Fruit fly (Drosophila melanogaster) whole organism, prepupa: ENCODE measurements around the gene Golgin104.

Experiments used
- Blimp-1 ChIP-seq: fragments of 200-800 bp; sonication (Bioruptor generic); optimal IDR thresholded peaks from 3 replicates; lab custom pipeline; 2017; ENCODE audit warnings: missing biosample characterization, missing genetic modification characterization, mild to moderate bottlenecking, moderate library complexity, missing genetic modification reagents
- CG10631 ChIP-seq: fragments of 200-800 bp; sonication (Bioruptor generic); optimal IDR thresholded peaks from 2 replicates; lab custom pipeline; 2016; ENCODE audit warnings: missing biosample characterization, missing genetic modification characterization
- CG10669 ChIP-seq: fragments of 200-800 bp; sonication (Bioruptor generic); optimal IDR thresholded peaks from 3 replicates; lab custom pipeline; 2018; ENCODE audit warnings: missing biosample characterization, mild to moderate bottlenecking, missing genetic modification characterization, moderate library complexity
- CG11294 ChIP-seq: fragments of 200-800 bp; sonication (Bioruptor generic); IDR thresholded peaks from 2 replicates; pipeline ENCODE4 v1.3.6; 2022; ENCODE audit warnings: missing biosample characterization, missing genetic modification characterization
- CG11762 ChIP-seq: fragments of 200-800 bp; sonication (Bioruptor generic); optimal IDR thresholded peaks from 3 replicates; lab custom pipeline; 2016; ENCODE audit warnings: missing biosample characterization, missing genetic modification characterization; ENCODE audit not compliant: insufficient read depth
- CG1621 ChIP-seq: fragments of 200-800 bp; sonication (Bioruptor generic); optimal IDR thresholded peaks from 3 replicates; lab custom pipeline; 2018; ENCODE audit warnings: missing biosample characterization, mild to moderate bottlenecking, missing genetic modification characterization
- CG16779 ChIP-seq: fragments of 200-800 bp; sonication (Bioruptor generic); optimal IDR thresholded peaks from 3 replicates; lab custom pipeline; 2017; ENCODE audit warnings: missing biosample characterization, mild to moderate bottlenecking, missing genetic modification characterization
- CG3032 ChIP-seq: fragments of 200-800 bp; optimal IDR thresholded peaks from 2 replicates; lab custom pipeline; 2019; ENCODE audit warnings: missing biosample characterization, mild to moderate bottlenecking, missing genetic modification characterization, moderate library complexity
- CG31627 ChIP-seq: fragments of 200-800 bp; sonication (Bioruptor generic); optimal IDR thresholded peaks from 3 replicates; lab custom pipeline; 2016; ENCODE audit warnings: missing biosample characterization, missing genetic modification characterization
- CG32006 ChIP-seq: fragments of 200-800 bp; sonication (Bioruptor generic); optimal IDR thresholded peaks from 3 replicates; lab custom pipeline; 2017; ENCODE audit warnings: missing biosample characterization, mild to moderate bottlenecking, missing genetic modification characterization
- CG34406 ChIP-seq: fragments of 200-800 bp; sonication (Bioruptor generic); optimal IDR thresholded peaks from 3 replicates; lab custom pipeline; 2016; ENCODE audit warnings: missing biosample characterization, missing genetic modification characterization
- CG6163 ChIP-seq: fragments of 200-800 bp; sonication (Bioruptor generic); IDR thresholded peaks from 3 replicates; pipeline ENCODE4 v1.3.6; 2022; ENCODE audit warnings: missing biosample characterization, missing genetic modification characterization
- CG6276 ChIP-seq: fragments of 200-800 bp; sonication (Bioruptor generic); optimal IDR thresholded peaks from 2 replicates; lab custom pipeline; 2017; ENCODE audit warnings: missing biosample characterization, mild to moderate bottlenecking, missing genetic modification characterization
- CG6808 ChIP-seq: fragments of 200-800 bp; sonication (Bioruptor generic); optimal IDR thresholded peaks from 3 replicates; lab custom pipeline; 2017; ENCODE audit warnings: missing biosample characterization, missing genetic modification characterization, mild to moderate bottlenecking, moderate library complexity, missing genetic modification reagents
- CG6854 ChIP-seq: fragments of 200-800 bp; sonication (Bioruptor generic); optimal IDR thresholded peaks from 2 replicates; lab custom pipeline; 2017; ENCODE audit warnings: missing biosample characterization, mild to moderate bottlenecking, missing genetic modification characterization
- CG7368 ChIP-seq: fragments of 200-800 bp; sonication (Bioruptor generic); optimal IDR thresholded peaks from 3 replicates; lab custom pipeline; 2016; ENCODE audit warnings: missing biosample characterization, missing genetic modification characterization
- CG8119 ChIP-seq: fragments of 200-800 bp; sonication (Bioruptor generic); IDR thresholded peaks from 3 replicates; pipeline ENCODE4 v1.3.6; 2022; ENCODE audit warnings: missing biosample characterization, missing genetic modification characterization
- CG8632 ChIP-seq: fragments of 200-800 bp; sonication (Bioruptor generic); optimal IDR thresholded peaks from 3 replicates; lab custom pipeline; 2016; ENCODE audit warnings: missing biosample characterization, missing genetic modification characterization
- CG9139 ChIP-seq: fragments of 200-800 bp; sonication (Bioruptor generic); optimal IDR thresholded peaks from 3 replicates; lab custom pipeline; 2017; ENCODE audit warnings: missing biosample characterization, mild to moderate bottlenecking, missing genetic modification characterization
- Eip78C ChIP-seq: fragments of 200-800 bp; sonication (Bioruptor generic); peaks from one replicate; lab custom pipeline; 2016; ENCODE audit warnings: missing biosample characterization, missing genetic modification characterization
- Eip93F ChIP-seq: fragments of 200-800 bp; sonication (Bioruptor generic); optimal IDR thresholded peaks from 2 replicates; lab custom pipeline; 2016; ENCODE audit warnings: missing biosample characterization, mild to moderate bottlenecking, missing genetic modification characterization
- Gug ChIP-seq: fragments of 200-800 bp; sonication (Bioruptor generic); IDR thresholded peaks from 2 replicates; pipeline ENCODE4 v1.3.6; 2022; ENCODE audit warnings: missing biosample characterization, missing genetic modification characterization
- Hr38 ChIP-seq: sonication (Bioruptor generic); optimal IDR thresholded peaks from 2 replicates; lab custom pipeline; 2016; ENCODE audit warnings: missing biosample characterization, missing genetic modification characterization
- Hr4 ChIP-seq: fragments of 200-800 bp; sonication (Bioruptor generic); optimal IDR thresholded peaks from 3 replicates; lab custom pipeline; 2016; ENCODE audit warnings: missing biosample characterization, missing genetic modification characterization
- Lpt ChIP-seq: fragments of 200-800 bp; sonication (Bioruptor generic); optimal IDR thresholded peaks from 3 replicates; lab custom pipeline; 2016; ENCODE audit warnings: missing biosample characterization, missing genetic modification characterization
- Met ChIP-seq: fragments of 200-800 bp; sonication (Bioruptor generic); optimal IDR thresholded peaks from 3 replicates; lab custom pipeline; 2016; ENCODE audit warnings: missing biosample characterization, missing genetic modification characterization
- OdsH ChIP-seq: fragments of 200-800 bp; sonication (Bioruptor generic); optimal IDR thresholded peaks from 3 replicates; lab custom pipeline; 2016; ENCODE audit warnings: missing biosample characterization, missing genetic modification characterization
- Smox ChIP-seq: fragments of 200-800 bp; sonication (Bioruptor generic); optimal IDR thresholded peaks from 3 replicates; lab custom pipeline; 2016; ENCODE audit warnings: missing biosample characterization, missing genetic modification characterization
- Sox14 ChIP-seq: fragments of 200-800 bp; sonication (Bioruptor generic); optimal IDR thresholded peaks from 3 replicates; lab custom pipeline; 2016; ENCODE audit warnings: missing biosample characterization, missing genetic modification characterization
- Sox15 ChIP-seq: fragments of 200-800 bp; sonication (Bioruptor generic); optimal IDR thresholded peaks from 3 replicates; lab custom pipeline; 2016; ENCODE audit warnings: missing biosample characterization, missing genetic modification characterization
- acj6 ChIP-seq: fragments of 200-800 bp; sonication (Bioruptor generic); optimal IDR thresholded peaks from 3 replicates; lab custom pipeline; 2016; ENCODE audit warnings: missing biosample characterization, missing genetic modification characterization
- cyc ChIP-seq: fragments of 200-800 bp; sonication (Bioruptor generic); optimal IDR thresholded peaks from 3 replicates; lab custom pipeline; 2016; ENCODE audit warnings: missing biosample characterization, missing genetic modification characterization
- dac ChIP-seq: fragments of 200-800 bp; sonication (Bioruptor generic); optimal IDR thresholded peaks from 2 replicates; lab custom pipeline; 2017; ENCODE audit warnings: missing biosample characterization, mild to moderate bottlenecking, missing genetic modification characterization
- dsx ChIP-seq: fragments of 200-800 bp; optimal IDR thresholded peaks from 3 replicates; lab custom pipeline; 2019; ENCODE audit warnings: missing biosample characterization, mild to moderate bottlenecking, missing genetic modification characterization, moderate library complexity; ENCODE audit not compliant: poor library complexity, severe bottlenecking
- eg ChIP-seq: fragments of 200-800 bp; sonication (Bioruptor generic); IDR thresholded peaks from 3 replicates; pipeline ENCODE4 v1.3.6; 2022; ENCODE audit warnings: missing biosample characterization, missing genetic modification characterization
- fd59A ChIP-seq: fragments of 200-800 bp; sonication (Bioruptor generic); optimal IDR thresholded peaks from 2 replicates; lab custom pipeline; 2017; ENCODE audit warnings: missing biosample characterization, mild to moderate bottlenecking, missing genetic modification characterization, missing genetic modification reagents
- fkh ChIP-seq: fragments of 200-800 bp; sonication (Bioruptor generic); optimal IDR thresholded peaks from 3 replicates; lab custom pipeline; 2017; ENCODE audit warnings: missing biosample characterization, mild to moderate bottlenecking, missing genetic modification characterization, moderate library complexity
- lz ChIP-seq: fragments of 200-800 bp; sonication (Bioruptor generic); optimal IDR thresholded peaks from 3 replicates; lab custom pipeline; 2016; ENCODE audit warnings: missing biosample characterization, missing genetic modification characterization
- net ChIP-seq: fragments of 200-800 bp; sonication (Bioruptor generic); optimal IDR thresholded peaks from 3 replicates; lab custom pipeline; 2016; ENCODE audit warnings: missing biosample characterization, missing genetic modification characterization
- pdm3 ChIP-seq: fragments of 200-800 bp; sonication (Bioruptor generic); optimal IDR thresholded peaks from 3 replicates; lab custom pipeline; 2016; ENCODE audit warnings: missing biosample characterization, missing genetic modification characterization
- spab ChIP-seq: fragments of 200-800 bp; sonication (Bioruptor generic); optimal IDR thresholded peaks from 2 replicates; lab custom pipeline; 2017; ENCODE audit warnings: missing biosample characterization, mild to moderate bottlenecking, missing genetic modification characterization, missing genetic modification reagents
- ss ChIP-seq, 2 experiments: fragments of 200-800 bp; sonication (Bioruptor generic); optimal IDR thresholded peaks; 2 replicates in 1 of 2; 3 replicates in 1 of 2; lab custom pipeline; 2017 to 2018; ENCODE audit warnings: mild to moderate bottlenecking in 2 of 2, missing biosample characterization in 2 of 2, missing genetic modification characterization in 2 of 2, moderate library complexity in 1 of 2
- svp ChIP-seq: fragments of 200-800 bp; sonication (Bioruptor generic); peaks from one replicate; lab custom pipeline; 2016; ENCODE audit warnings: missing biosample characterization, missing genetic modification characterization
- vri ChIP-seq: fragments of 200-800 bp; sonication (Bioruptor generic); optimal IDR thresholded peaks from 3 replicates; lab custom pipeline; 2016; ENCODE audit warnings: missing biosample characterization, mild to moderate bottlenecking, missing genetic modification characterization

Gene Golgin104

dm6 chr3L:16328207-16328891 lies 23.4 kb downstream of the Golgin104 start, which contains the start of gene CG13058 (continued):
- TF ChIP-seq CG6276 (GFP tag; lab: Kevin White, UChicago) = peak; percentile 79
- TF ChIP-seq CG11762 (GFP tag; lab: Kevin White, UChicago) = peak; percentile 43
- no peak for TF ChIP-seq vri (GFP tag; lab: Kevin White, UChicago)
- TF ChIP-seq CG9139 (GFP tag; lab: Kevin White, UChicago) = no peak
- TF ChIP-seq Sox14 = peak; percentile 39
- no peak for TF ChIP-seq Eip93F (GFP tag; lab: Kevin White, UChicago)
- peak; percentile 10 for TF ChIP-seq CG16779
- TF ChIP-seq pdm3 (GFP tag; lab: Kevin White, UChicago) = peak; percentile 73
- no peak for TF ChIP-seq cyc
- TF ChIP-seq CG10631 = peak; percentile 37
- no peak for TF ChIP-seq lz (GFP tag; lab: Kevin White, UChicago)
- TF ChIP-seq Eip78C (GFP tag; lab: Kevin White, UChicago) = peak; percentile 70
- peak; percentile 48; the same call in 1 of the 2 replicates for TF ChIP-seq CG11294
- no peak for TF ChIP-seq dsx (GFP tag; lab: Kevin White, UChicago)
- peak; percentile 67 for TF ChIP-seq fkh (GFP tag; lab: Kevin White, UChicago)
- no peak for TF ChIP-seq CG31627 (GFP tag; lab: Kevin White, UChicago)
- TF ChIP-seq CG10669 (GFP tag; lab: Kevin White, UChicago) = peak; percentile 62
- peak; percentile 85 for TF ChIP-seq Hr4 (GFP tag; lab: Kevin White, UChicago)
- peak; percentile 15 for TF ChIP-seq CG1621
- TF ChIP-seq spab = no peak
- TF ChIP-seq fd59A (GFP tag; lab: Kevin White, UChicago) = peak; percentile 61
- peak; percentile 65 for TF ChIP-seq Lpt (GFP tag; lab: Kevin White, UChicago)
- peak; percentile 85 for TF ChIP-seq CG32006 (GFP tag; lab: Kevin White, UChicago)
- TF ChIP-seq CG6808 = peak; percentile 40
- TF ChIP-seq Gug = peak; percentile 32; the same call in 1 of the 2 replicates
- TF ChIP-seq CG34406 (GFP tag; lab: Kevin White, UChicago) = no peak
- TF ChIP-seq net = peak; percentile 72
- peak; percentile 35 for TF ChIP-seq dac (GFP tag; lab: Kevin White, UChicago)
- TF ChIP-seq CG6163 (GFP tag; lab: Robert Waterston, UW) = 0 out of 3 replicates have a peak, but pooled peaks have one; percentile 42
- TF ChIP-seq Hr38 (GFP tag; lab: Kevin White, UChicago) = peak; percentile 5
- no peak for TF ChIP-seq CG7368 (GFP tag; lab: Kevin White, UChicago)
- no peak for TF ChIP-seq Blimp-1 (GFP tag; lab: Kevin White, UChicago)
- TF ChIP-seq acj6 (GFP tag; lab: Kevin White, UChicago) = peak; percentile 50
- TF ChIP-seq Met (GFP tag; lab: Kevin White, UChicago) = peak; percentile 9
- TF ChIP-seq Sox15 (GFP tag; lab: Kevin White, UChicago) = no peak
- TF ChIP-seq Smox = no peak
- TF ChIP-seq OdsH (GFP tag; lab: Kevin White, UChicago) = peak; percentile 55
- TF ChIP-seq CG8632 = peak; percentile 4
- TF ChIP-seq CG8119 = peak; percentile 89
- TF ChIP-seq CG3032 (tag; lab: Kevin White, UChicago) = peak; percentile 32
- no peak for TF ChIP-seq CG6854 (GFP tag; lab: Kevin White, UChicago)

DNA sequence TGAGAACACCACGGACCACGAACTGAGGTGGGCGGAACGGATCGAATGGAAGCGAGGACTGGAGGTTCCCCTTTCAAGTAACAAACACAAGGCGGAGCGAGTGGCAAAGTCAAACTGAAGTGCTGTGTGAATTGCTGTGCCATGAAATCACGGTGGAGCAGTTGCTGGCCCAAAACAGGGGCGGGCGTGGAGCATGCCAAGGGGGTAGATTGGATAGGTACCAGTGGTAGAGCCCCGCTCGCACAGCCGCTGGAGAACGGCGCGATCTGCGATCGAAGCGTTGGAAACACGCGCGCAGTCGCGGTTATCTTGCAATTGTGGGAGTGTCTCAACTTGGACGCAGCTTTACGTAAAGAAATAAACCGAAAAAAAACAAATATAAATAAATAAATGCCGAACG lies 24.0 kb downstream of the Golgin104 start, which contains the start of gene CG13038:
Gene CG13038 (minus strand): TSS at position 118 of the 400 bp plus-strand sequence.
- TF ChIP-seq fd59A (GFP tag; lab: Kevin White, UChicago) (no peak), CG6854 (GFP tag; lab: Kevin White, UChicago) (no peak), CG6163 (GFP tag; lab: Robert Waterston, UW) (0 out of 3 replicates have a peak, but pooled peaks have one; percentile 27), acj6 (GFP tag; lab: Kevin White, UChicago) (no peak), eg (GFP tag; lab: Robert Waterston, UW) (peak; percentile 48), ss (GFP tag; optimal IDR thresholded peaks at IDR 0.05; lab: Kevin White, UChicago) (peak in 1 of 2 experiments; percentile 15), CG6276 (GFP tag; lab: Kevin White, UChicago) (no peak), svp (GFP tag; lab: Kevin White, UChicago) (peak; percentile 16)
